Fruit fly (Drosophila melanogaster): ENCODE data around the gene Tbc1d15-17.
A peak's percentile ranks its signal among the peaks of the same experiment; 100 is the strongest.

DNA sequence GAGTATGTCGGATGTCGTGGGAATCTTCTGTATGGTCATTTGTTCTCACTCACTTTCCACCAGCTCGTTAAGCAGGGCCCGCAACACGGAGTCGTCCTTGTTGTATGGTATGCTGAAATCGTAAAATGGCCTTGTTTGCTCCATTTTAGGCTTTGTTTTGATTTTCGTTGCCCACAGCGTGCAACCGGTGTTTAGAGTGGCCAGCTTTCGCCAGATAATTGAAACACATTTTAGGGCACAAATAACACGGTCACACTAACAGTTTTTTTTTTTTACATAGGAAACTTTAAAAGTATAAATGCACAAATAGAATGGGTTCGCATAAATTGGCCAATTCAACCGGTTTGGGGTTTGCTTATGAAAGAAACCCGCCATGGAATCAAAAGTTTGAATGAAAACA is 45.2 kb downstream of the Tbc1d15-17 start, which contains the start of gene Rpp30:
- TF ChIP-seq CTCF (optimal IDR thresholded peaks at IDR 0.05): peak in 1 of 2 experiments; percentile 21
- no peak for TF ChIP-seq CG8478 (optimal IDR thresholded peaks at IDR 0.05)
